Worm (Caenorhabditis elegans): Measurements from ENCODE around the gene wrt-2.

DNA sequence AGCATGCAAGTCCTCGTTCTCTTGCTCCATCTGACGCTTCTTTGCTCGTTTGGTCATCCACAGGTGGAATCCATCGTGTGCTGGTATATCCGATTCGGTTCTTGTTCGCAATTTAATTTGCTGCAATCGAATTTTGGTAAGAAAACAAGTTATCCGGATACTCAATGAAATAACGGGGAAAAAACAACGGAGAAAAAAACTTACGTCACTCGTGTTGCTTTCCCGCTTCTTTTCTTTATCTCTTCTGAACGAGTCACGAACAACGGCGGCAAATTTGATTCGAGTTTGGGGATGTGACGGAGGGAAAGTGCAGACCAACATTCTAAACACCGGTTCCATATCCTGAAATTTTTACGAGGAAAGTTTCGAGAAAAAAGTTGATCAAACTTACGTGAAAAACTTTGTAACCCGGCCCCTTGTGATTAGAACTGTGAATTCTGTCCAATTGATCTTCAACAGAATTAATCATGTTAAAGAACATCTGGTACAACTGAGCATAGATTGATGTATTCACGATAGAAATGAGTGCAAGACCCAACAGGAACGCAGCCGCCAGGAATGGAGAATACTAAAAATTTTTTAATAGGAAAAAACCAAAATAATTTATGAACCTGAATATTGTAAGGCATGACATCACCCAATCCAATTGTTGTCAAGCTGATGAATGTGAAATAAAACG lies 42.7 kb downstream of the wrt-2 start:
- TF ChIP-seq nhr-77 (tag; optimal IDR thresholded peaks at IDR 0.05) = no peak
- TF ChIP-seq nhr-76 (tag; optimal IDR thresholded peaks at IDR 0.05) = no peak
- no peak for TF ChIP-seq ceh-82 (tag; optimal IDR thresholded peaks at IDR 0.05)
- TF ChIP-seq mdl-1 (tag; optimal IDR thresholded peaks at IDR 0.05) = no peak
- no peak for TF ChIP-seq R02D3.7 (tag; optimal IDR thresholded peaks at IDR 0.05)
- TF ChIP-seq ztf-11 (tag; optimal IDR thresholded peaks at IDR 0.05) = no peak
- TF ChIP-seq nhr-11 (tag; optimal IDR thresholded peaks at IDR 0.05) = no peak
- no peak for TF ChIP-seq pha-4 (tag; optimal IDR thresholded peaks at IDR 0.05)
